Worm (Caenorhabditis elegans): ENCODE results near the gene H25P19.1.

Gene H25P19.1

ce11 chrV:679663-680062 lies 7.8 kb upstream of the H25P19.1 start, which contains the start of gene srx-22:
srx-22 (plus strand) TSS chrV:679963.
- no peak for TF ChIP-seq unc-62 (GFP tag; optimal IDR thresholded peaks at IDR 0.05)

- TF ChIP-seq unc-62 (GFP tag; optimal IDR thresholded peaks at IDR 0.05) = no peak
Measured at ce11 chrV:682031-682430, 5.5 kb upstream of the H25P19.1 start, which contains the start of gene srx-23. srx-23 (plus strand) TSS chrV:682331.

- no peak for TF ChIP-seq unc-62 (GFP tag; optimal IDR thresholded peaks at IDR 0.05)
Measured at ce11 chrV:683858-684257, 3.6 kb upstream of the H25P19.1 start, which contains the start of gene F31F4.1. F31F4.1 (plus strand) TSS chrV:684060.

ce11 chrV:689538-689937 lies 2.1 kb downstream of the H25P19.1 start:
- TF ChIP-seq unc-62 (GFP tag; optimal IDR thresholded peaks at IDR 0.05) = no peak

- TF ChIP-seq unc-62 (GFP tag; optimal IDR thresholded peaks at IDR 0.05) = no peak
Measured at ce11 chrV:692720-693422, 5.4 kb downstream of the H25P19.1 start, which contains the start of gene srx-4. srx-4 (minus strand) TSS chrV:692770.

- no peak for TF ChIP-seq unc-62 (GFP tag; optimal IDR thresholded peaks at IDR 0.05)
Measured at ce11 chrV:694625-695024, 7.1 kb downstream of the H25P19.1 start, which contains the start of gene srj-53. srj-53 (minus strand) TSS chrV:694725.

- no peak for TF ChIP-seq unc-62 (GFP tag; optimal IDR thresholded peaks at IDR 0.05)
Measured at ce11 chrV:695914-696313, 8.4 kb downstream of the H25P19.1 start, which contains the start of gene srj-52. srj-52 (minus strand) TSS chrV:696014.

- TF ChIP-seq unc-62 (GFP tag; optimal IDR thresholded peaks at IDR 0.05) = no peak
Measured at ce11 chrV:699051-699450, 11.6 kb downstream of the H25P19.1 start.

- no peak for TF ChIP-seq unc-62 (GFP tag; optimal IDR thresholded peaks at IDR 0.05)
Measured at ce11 chrV:699489-700129, 12.1 kb downstream of the H25P19.1 start, which contains the start of the genes ugt-29 and srx-5. ugt-29 (minus strand) TSS chrV:699589. srx-5 (plus strand) TSS chrV:700079.

ce11 chrV:702260-702659 lies 14.8 kb downstream of the H25P19.1 start, which contains the start of gene srbc-37:
srbc-37 (plus strand) TSS chrV:702560.
- no peak for TF ChIP-seq unc-62 (GFP tag; optimal IDR thresholded peaks at IDR 0.05)

ce11 chrV:706918-707317 lies 19.4 kb downstream of the H25P19.1 start, which contains the start of gene srbc-38:
srbc-38 (plus strand) TSS chrV:707218.
- TF ChIP-seq unc-62 (GFP tag; optimal IDR thresholded peaks at IDR 0.05) = no peak

ce11 chrV:708808-709207 lies 21.3 kb downstream of the H25P19.1 start, which contains the start of gene srbc-39:
srbc-39 (plus strand) TSS chrV:709108.
- TF ChIP-seq unc-62 (GFP tag; optimal IDR thresholded peaks at IDR 0.05) = no peak

- TF ChIP-seq unc-62 (GFP tag; optimal IDR thresholded peaks at IDR 0.05) = no peak
Measured at ce11 chrV:712882-713281, 25.4 kb downstream of the H25P19.1 start, which contains the start of gene cyp-33C11. cyp-33C11 (minus strand) TSS chrV:712982.

ce11 chrV:719731-720130 lies 32.2 kb downstream of the H25P19.1 start, which contains the start of gene srbc-40:
srbc-40 (minus strand) TSS chrV:719831.
- no peak for TF ChIP-seq unc-62 (GFP tag; optimal IDR thresholded peaks at IDR 0.05)

- TF ChIP-seq unc-62 (GFP tag; optimal IDR thresholded peaks at IDR 0.05) = no peak
Measured at ce11 chrV:722889-723288, 35.4 kb downstream of the H25P19.1 start.

- TF ChIP-seq unc-62 (GFP tag; optimal IDR thresholded peaks at IDR 0.05) = no peak
Measured at ce11 chrV:723895-724352, 36.4 kb downstream of the H25P19.1 start, which contains the start of gene fbxb-72. fbxb-72 (minus strand) TSS chrV:723952.
